Worm (Caenorhabditis elegans): ENCODE results near the gene nspg-10.

- TF ChIP-seq R02D3.7 (tag; optimal IDR thresholded peaks at IDR 0.05) (no peak), elt-3 (tag; optimal IDR thresholded peaks at IDR 0.05) (no peak), nhr-237 (tag; optimal IDR thresholded peaks at IDR 0.05) (no peak), ZK546.5 (tag; optimal IDR thresholded peaks at IDR 0.05) (no peak)
Measured at ce11 chrIV:4596824-4597223, 8.8 kb upstream of the nspg-10 start, which contains the start of gene F19C7.3.
